Worm (Caenorhabditis elegans) whole organism, young adult: ENCODE data around the gene Y66D12A.21.

Source experiments
- B0261.1 ChIP-seq: sonication (generic microtip); optimal IDR thresholded peaks from 2 replicates; lab custom pipeline; 2016; ENCODE audit warnings: mild to moderate bottlenecking, missing genetic modification characterization, moderate library complexity, missing compliant biosample characterization
- C06A6.2 ChIP-seq: fragments of 200-800 bp; sonication (Bioruptor generic); conservative IDR thresholded peaks from 2 replicates; pipeline ENCODE4 v1.3.6; 2022; ENCODE audit warnings: missing genetic modification characterization, missing compliant biosample characterization
- F10E7.11 ChIP-seq: sonication (generic microtip); optimal IDR thresholded peaks from 2 replicates; lab custom pipeline; 2017; ENCODE audit warnings: mild to moderate bottlenecking, missing genetic modification characterization, moderate library complexity, missing compliant biosample characterization
- F23B12.7 ChIP-seq: sonication (generic microtip); optimal IDR thresholded peaks from 2 replicates; lab custom pipeline; 2017; ENCODE audit warnings: missing genetic modification characterization, mild to moderate bottlenecking, missing compliant biosample characterization, antibody characterized with exemption, moderate library complexity; ENCODE audit not compliant: insufficient read depth
- F52B5.7 ChIP-seq: sonication (generic microtip); optimal IDR thresholded peaks from 2 replicates; lab custom pipeline; 2016; ENCODE audit warnings: mild to moderate bottlenecking, missing genetic modification characterization, missing compliant biosample characterization
- K12H6.12 ChIP-seq: fragments of 200-800 bp; sonication (Bioruptor generic); optimal IDR thresholded peaks from 2 replicates; lab custom pipeline; 2018; ENCODE audit warnings: mild to moderate bottlenecking, missing genetic modification characterization, missing compliant biosample characterization
- Y53F4B.3 ChIP-seq: fragments of 200-800 bp; sonication (Bioruptor generic); IDR thresholded peaks from 2 replicates; pipeline ENCODE4 v1.3.6; 2022; ENCODE audit warnings: missing genetic modification reagents, missing genetic modification characterization, missing compliant biosample characterization
- ZK185.1 ChIP-seq: sonication (generic microtip); optimal IDR thresholded peaks from 2 replicates; lab custom pipeline; 2016; ENCODE audit warnings: mild to moderate bottlenecking, missing genetic modification characterization, missing compliant biosample characterization; ENCODE audit not compliant: poor library complexity, severe bottlenecking
- ama-1 ChIP-seq, 3 experiments: fragments of 150-350 bp in 1 of 3; sonication (generic microtip) in 2 of 3; optimal IDR thresholded peaks; 2 replicates each; lab custom pipeline; 2014 to 2018; ENCODE audit warnings: missing biosample characterization in 2 of 3, missing genetic modification characterization in 2 of 3, missing genetic modification reagents in 2 of 3
- aptf-2 ChIP-seq: fragments of 200-800 bp; sonication (Bioruptor generic); conservative IDR thresholded peaks from 2 replicates; pipeline ENCODE4 v1.3.6; 2022; ENCODE audit warnings: missing genetic modification reagents, missing genetic modification characterization, missing compliant biosample characterization
- atf-7 ChIP-seq: sonication (generic microtip); optimal IDR thresholded peaks from 2 replicates; lab custom pipeline; 2017; ENCODE audit warnings: mild to moderate bottlenecking, missing genetic modification characterization, missing compliant biosample characterization
- bed-2 ChIP-seq: fragments of 200-800 bp; sonication (Bioruptor generic); IDR thresholded peaks from 2 replicates; pipeline ENCODE4 v1.3.6; 2022; ENCODE audit warnings: missing genetic modification reagents, missing genetic modification characterization, missing compliant biosample characterization
- cebp-1 ChIP-seq, 2 experiments: fragments of 200-800 bp in 1 of 2; sonication (Bioruptor generic) in 1 of 2; sonication (generic microtip) in 1 of 2; IDR thresholded peaks in 1 of 2; optimal IDR thresholded peaks in 1 of 2; 2 replicates each; pipeline versions ENCODE4 v1.3.6 to Lab custom; 2017 to 2022; ENCODE audit warnings: missing compliant biosample characterization in 2 of 2, missing genetic modification characterization in 2 of 2, mild to moderate bottlenecking in 1 of 2, missing genetic modification reagents in 1 of 2, moderate library complexity in 1 of 2
- cebp-2 ChIP-seq: fragments of 200-800 bp; sonication (Bioruptor generic); IDR thresholded peaks from 2 replicates; pipeline ENCODE4 v1.3.6; 2022; ENCODE audit warnings: missing genetic modification characterization, missing compliant biosample characterization
- ceh-27 ChIP-seq: fragments of 200-800 bp; sonication (Bioruptor generic); optimal IDR thresholded peaks from 2 replicates; lab custom pipeline; 2018; ENCODE audit warnings: mild to moderate bottlenecking, missing genetic modification characterization, moderate library complexity, missing compliant biosample characterization
- ceh-40 ChIP-seq: fragments of 200-800 bp; sonication (Bioruptor generic); IDR thresholded peaks from 2 replicates; pipeline ENCODE4 v1.3.6; 2022; ENCODE audit warnings: missing genetic modification characterization, missing compliant biosample characterization
- hmg-20 ChIP-seq: fragments of 200-800 bp; sonication (Bioruptor generic); IDR thresholded peaks from 2 replicates; pipeline ENCODE4 v1.3.6; 2022; ENCODE audit warnings: missing genetic modification reagents, missing genetic modification characterization, missing compliant biosample characterization
- lin-35 ChIP-seq, 3 experiments: fragments of 150-350 bp in 2 of 3; sonication (generic microtip) in 1 of 3; optimal IDR thresholded peaks; 2 replicates each; lab custom pipeline; 2014 to 2018; ENCODE audit warnings: missing biosample characterization in 3 of 3, missing genetic modification characterization in 3 of 3, missing genetic modification reagents in 3 of 3
- lir-1 ChIP-seq: fragments of 200-800 bp; sonication (Bioruptor generic); conservative IDR thresholded peaks from 2 replicates; pipeline ENCODE4 v1.3.6; 2022; ENCODE audit warnings: missing genetic modification reagents, missing genetic modification characterization, missing compliant biosample characterization
- lsy-27 ChIP-seq: sonication (generic microtip); optimal IDR thresholded peaks from 2 replicates; lab custom pipeline; 2017; ENCODE audit warnings: missing genetic modification characterization, mild to moderate bottlenecking, missing compliant biosample characterization, antibody characterized with exemption, missing genotype, borderline replicate concordance; ENCODE audit not compliant: insufficient read depth
- madf-10 ChIP-seq: sonication (generic microtip); optimal IDR thresholded peaks from 2 replicates; lab custom pipeline; 2016; ENCODE audit warnings: mild to moderate bottlenecking, missing genetic modification characterization, missing compliant biosample characterization
- mel-28 ChIP-seq: sonication (generic microtip); optimal IDR thresholded peaks from 2 replicates; lab custom pipeline; 2016; ENCODE audit warnings: borderline replicate concordance, mild to moderate bottlenecking, missing genetic modification characterization, missing compliant biosample characterization
- nfya-1 ChIP-seq: sonication (generic microtip); optimal IDR thresholded peaks from 2 replicates; lab custom pipeline; 2017; ENCODE audit warnings: antibody characterized with exemption, missing compliant biosample characterization, missing genetic modification characterization, borderline replicate concordance; ENCODE audit not compliant: insufficient read depth
- nhr-120 ChIP-seq: fragments of 200-800 bp; sonication (Bioruptor generic); IDR thresholded peaks from 2 replicates; pipeline ENCODE4 v1.3.6; 2022; ENCODE audit warnings: missing genetic modification characterization, missing compliant biosample characterization
- nhr-90 ChIP-seq: sonication (generic microtip); optimal IDR thresholded peaks from 2 replicates; lab custom pipeline; 2016; ENCODE audit warnings: missing genotype, mild to moderate bottlenecking, missing genetic modification characterization, missing compliant biosample characterization
- rec-8 ChIP-seq, 2 experiments: sonication (generic microtip); optimal IDR thresholded peaks; 2 replicates each; lab custom pipeline; 2016; ENCODE audit warnings: mild to moderate bottlenecking in 2 of 2, missing genetic modification characterization in 2 of 2, missing genetic modification reagents in 2 of 2, missing genotype in 2 of 2, missing biosample characterization in 1 of 2, missing compliant biosample characterization in 1 of 2, moderate library complexity in 1 of 2
- sea-2 ChIP-seq: fragments of 200-800 bp; sonication (Bioruptor generic); IDR thresholded peaks from 2 replicates; pipeline ENCODE4 v1.3.6; 2022; ENCODE audit warnings: missing genetic modification characterization, missing compliant biosample characterization
- snpc-3.4 ChIP-seq: sonication (generic microtip); optimal IDR thresholded peaks from 2 replicates; lab custom pipeline; 2017; ENCODE audit warnings: missing genetic modification characterization, mild to moderate bottlenecking, missing compliant biosample characterization, antibody characterized with exemption, moderate library complexity, missing genotype, missing genetic modification reagents
- tbp1 ChIP-seq: fragments of 200-800 bp; sonication (Bioruptor generic); optimal IDR thresholded peaks from 2 replicates; lab custom pipeline; 2018; ENCODE audit warnings: mild to moderate bottlenecking, missing genetic modification characterization, missing compliant biosample characterization
- zfh-2 ChIP-seq: fragments of 200-800 bp; sonication (Bioruptor generic); conservative IDR thresholded peaks from 2 replicates; pipeline ENCODE4 v1.3.6; 2022; ENCODE audit warnings: missing genetic modification reagents, missing genetic modification characterization, missing compliant biosample characterization
- ztf-18 ChIP-seq: sonication (generic microtip); optimal IDR thresholded peaks from 2 replicates; lab custom pipeline; 2016; ENCODE audit warnings: missing genotype, mild to moderate bottlenecking, missing genetic modification characterization, missing compliant biosample characterization
- ztf-28 ChIP-seq: fragments of 200-800 bp; sonication (Bioruptor generic); IDR thresholded peaks from 2 replicates; pipeline ENCODE4 v1.3.6; 2022; ENCODE audit warnings: missing genetic modification reagents, missing genetic modification characterization, missing compliant biosample characterization

Gene Y66D12A.21

ce11 chrIII:11459041-11459440 is 46.1 kb downstream of the Y66D12A.21 start:
- TF ChIP-seq cebp-1 (GFP tag; IDR thresholded peaks at IDR 0.05; lab: Robert Waterston, UW) (no peak), cebp-1 (tag; optimal IDR thresholded peaks at IDR 0.05; lab: Kevin White, UChicago) (no peak), nhr-90 (tag; lab: Kevin White, UChicago) (no peak), bed-2 (GFP tag; lab: Robert Waterston, UW) (no peak), hmg-20 (GFP tag; lab: Robert Waterston, UW) (no peak), F10E7.11 (no peak), nfya-1 (tag; lab: Kevin White, UChicago) (no peak), madf-10 (no peak), zfh-2 (no peak)
- TF ChIP-seq, all 124 proteins: peak for 0

DNA sequence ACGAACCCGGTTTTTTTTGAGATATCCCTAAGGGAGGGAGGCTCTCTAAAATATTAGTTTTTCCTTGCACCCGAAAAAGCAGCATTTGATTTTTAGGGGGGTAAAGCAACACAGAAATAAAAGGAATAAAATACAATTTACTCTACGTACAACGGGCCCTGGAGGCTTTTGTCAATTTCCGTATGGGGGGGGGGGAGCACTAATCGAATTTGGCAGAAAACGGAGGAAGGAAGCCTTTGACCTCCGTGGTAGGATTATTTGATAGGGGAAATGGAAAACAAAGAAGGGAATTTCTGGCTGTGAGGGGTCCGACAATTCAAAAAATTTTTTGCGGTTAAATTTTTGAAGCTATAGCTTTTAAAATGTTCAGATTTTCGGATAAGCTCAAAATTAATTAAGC is 47.2 kb downstream of the Y66D12A.21 start:
- no peak for TF ChIP-seq lin-35 (GFP tag; optimal IDR thresholded peaks at IDR 0.05; lab: Kevin White, UChicago)
- no peak for TF ChIP-seq ceh-40 (GFP tag; lab: Robert Waterston, UW)
- no peak for TF ChIP-seq B0261.1 (tag; lab: Kevin White, UChicago)
- no peak for TF ChIP-seq lsy-27 (tag; lab: Kevin White, UChicago)
- TF ChIP-seq tbp1 (GFP tag; lab: Kevin White, UChicago): no peak
- no peak for TF ChIP-seq mel-28
- no peak for TF ChIP-seq nfya-1 (tag; lab: Kevin White, UChicago)

- no peak for TF ChIP-seq snpc-3.4
- no peak for TF ChIP-seq ceh-27 (GFP tag; lab: Kevin White, UChicago)
- TF ChIP-seq K12H6.12 (tag; lab: Kevin White, UChicago): no peak
- TF ChIP-seq C06A6.2: no peak
- no peak for TF ChIP-seq nfya-1 (tag; lab: Kevin White, UChicago)
- no peak for TF ChIP-seq F10E7.11
- TF ChIP-seq F23B12.7 (tag; lab: Kevin White, UChicago): no peak
- TF ChIP-seq cebp-2 (GFP tag; lab: Robert Waterston, UW): no peak
- TF ChIP-seq ztf-18 (tag; lab: Kevin White, UChicago): no peak
Observed at ce11 chrIII:11456577-11456976, 48.5 kb downstream of the Y66D12A.21 start, which contains the start of gene plr-1. Gene plr-1, plus strand, starts transcription at chrIII:11456877.

ce11 chrIII:11453970-11454369 is 51.1 kb downstream of the Y66D12A.21 start:
- TF ChIP-seq ZK185.1 (tag; lab: Kevin White, UChicago) (no peak), ama-1 (optimal IDR thresholded peaks at IDR 0.05; lab: Kevin White, UChicago) (no peak), ama-1 (GFP tag; optimal IDR thresholded peaks at IDR 0.05; lab: Kevin White, UChicago) (no peak), aptf-2 (no peak), lir-1 (GFP tag; lab: Robert Waterston, UW) (no peak), sea-2 (GFP tag; lab: Robert Waterston, UW) (no peak), Y53F4B.3 (no peak), nhr-120 (GFP tag; lab: Robert Waterston, UW) (no peak), rec-8 (tag; optimal IDR thresholded peaks at IDR 0.05; lab: Kevin White, UChicago) (no peak), mel-28 (no peak), ztf-28 (no peak), atf-7 (tag; lab: Kevin White, UChicago) (no peak), F52B5.7 (tag; lab: Kevin White, UChicago) (no peak)
